Fruit fly (Drosophila melanogaster) whole organism, embryonic: Measurements from ENCODE around the gene Rab40.

ENCODE experiments used
- Abd-B ChIP-seq: fragments of 200-800 bp; sonication (Bioruptor generic); optimal IDR thresholded peaks from 2 replicates; lab custom pipeline; 2018; ENCODE audit warnings: missing biosample characterization, mild to moderate bottlenecking, missing genetic modification characterization, moderate library complexity
- CG10209 ChIP-seq: fragments of 200-800 bp; sonication (Bioruptor generic); optimal IDR thresholded peaks from 3 replicates; lab custom pipeline; 2017; ENCODE audit warnings: missing biosample characterization, mild to moderate bottlenecking, missing genetic modification characterization, missing genetic modification reagents
- CG12236 ChIP-seq: fragments of 200-800 bp; sonication (Bioruptor generic); optimal IDR thresholded peaks from 2 replicates; lab custom pipeline; 2016; ENCODE audit warnings: missing biosample characterization, missing genetic modification characterization
- CG1792 ChIP-seq: fragments of 200-800 bp; sonication (Bioruptor generic); optimal IDR thresholded peaks from 2 replicates; lab custom pipeline; 2016; ENCODE audit warnings: missing biosample characterization, missing genetic modification characterization
- CG18619 ChIP-seq: fragments of 200-800 bp; sonication (Bioruptor generic); optimal IDR thresholded peaks from 3 replicates; lab custom pipeline; 2017; ENCODE audit warnings: missing biosample characterization, mild to moderate bottlenecking, missing genetic modification characterization
- CG2875 ChIP-seq: fragments of 200-800 bp; sonication (Bioruptor generic); optimal IDR thresholded peaks from 2 replicates; lab custom pipeline; 2017; ENCODE audit warnings: missing biosample characterization, mild to moderate bottlenecking, missing genetic modification characterization, missing genetic modification reagents
- CG3281 ChIP-seq: fragments of 200-800 bp; sonication (Bioruptor generic); optimal IDR thresholded peaks from 3 replicates; lab custom pipeline; 2017; ENCODE audit warnings: missing biosample characterization, mild to moderate bottlenecking, missing genetic modification characterization
- CG4820 ChIP-seq: fragments of 200-800 bp; sonication (Bioruptor generic); optimal IDR thresholded peaks from 3 replicates; lab custom pipeline; 2016; ENCODE audit warnings: missing biosample characterization, missing genetic modification characterization
- CG7271 ChIP-seq: fragments of 200-800 bp; sonication (Bioruptor generic); optimal IDR thresholded peaks from 2 replicates; lab custom pipeline; 2018; ENCODE audit warnings: missing biosample characterization, mild to moderate bottlenecking, missing genetic modification characterization, moderate library complexity
- CG7556 ChIP-seq: fragments of 200-800 bp; sonication (Bioruptor generic); optimal IDR thresholded peaks from 2 replicates; lab custom pipeline; 2017; ENCODE audit warnings: missing biosample characterization, mild to moderate bottlenecking, missing genetic modification characterization
- CG8290 ChIP-seq, 3 experiments: fragments of 200-800 bp; sonication (Bioruptor generic); optimal IDR thresholded peaks; 2 replicates each; lab custom pipeline; 2016 to 2019; ENCODE audit warnings: missing biosample characterization in 3 of 3, missing genetic modification characterization in 3 of 3, mild to moderate bottlenecking in 2 of 3, moderate library complexity in 1 of 3
- CG9797 ChIP-seq: fragments of 200-800 bp; sonication (Bioruptor generic); optimal IDR thresholded peaks from 3 replicates; lab custom pipeline; 2018; ENCODE audit warnings: missing biosample characterization, mild to moderate bottlenecking, missing genetic modification characterization
- CG9817 ChIP-seq: fragments of 200-800 bp; sonication (Bioruptor generic); optimal IDR thresholded peaks from 2 replicates; lab custom pipeline; 2018; ENCODE audit warnings: missing biosample characterization, mild to moderate bottlenecking, missing genetic modification characterization, moderate library complexity
- Camta ChIP-seq: fragments of 200-800 bp; sonication (Bioruptor generic); optimal IDR thresholded peaks from 2 replicates; lab custom pipeline; 2016; ENCODE audit warnings: missing biosample characterization, missing genetic modification characterization
- CkIIα-i1 ChIP-seq: fragments of 200-800 bp; sonication (Bioruptor generic); IDR thresholded peaks from 2 replicates; pipeline ENCODE4 v1.3.6; 2022; ENCODE audit warnings: missing biosample characterization, missing genetic modification characterization
- CoRest ChIP-seq: fragments of 200-800 bp; sonication (Bioruptor generic); optimal IDR thresholded peaks from 3 replicates; lab custom pipeline; 2018; ENCODE audit warnings: missing biosample characterization, mild to moderate bottlenecking, missing genetic modification characterization, moderate library complexity
- HLH4C ChIP-seq: fragments of 200-800 bp; sonication (Bioruptor generic); IDR thresholded peaks from 3 replicates; pipeline ENCODE4 v1.3.6; 2022; ENCODE audit warnings: missing biosample characterization, missing genetic modification characterization; ENCODE audit not compliant: partially characterized antibody
- Hey ChIP-seq: fragments of 200-800 bp; sonication (Bioruptor generic); optimal IDR thresholded peaks from 3 replicates; lab custom pipeline; 2018; ENCODE audit warnings: missing biosample characterization, mild to moderate bottlenecking, missing genetic modification characterization
- Hr51 ChIP-seq, 2 experiments: fragments of 200-800 bp; sonication (Bioruptor generic); optimal IDR thresholded peaks; 2 replicates in 1 of 2; 3 replicates in 1 of 2; lab custom pipeline; 2016 to 2018; ENCODE audit warnings: missing biosample characterization in 2 of 2, missing genetic modification characterization in 2 of 2, mild to moderate bottlenecking in 1 of 2, moderate library complexity in 1 of 2
- Lhr ChIP-seq: fragments of 200-800 bp; sonication (Bioruptor generic); optimal IDR thresholded peaks from 3 replicates; lab custom pipeline; 2017; ENCODE audit warnings: mild to moderate bottlenecking, missing biosample characterization, missing genetic modification reagents, missing genetic modification characterization
- Lpt ChIP-seq: fragments of >200 bp; optimal IDR thresholded peaks from 2 replicates; lab custom pipeline; 2018; ENCODE audit warnings: missing biosample characterization, missing genetic modification characterization
- NK7.1 ChIP-seq: fragments of 200-800 bp; sonication (Bioruptor generic); optimal IDR thresholded peaks from 3 replicates; lab custom pipeline; 2016; ENCODE audit warnings: missing biosample characterization, missing genetic modification characterization
- Sin3A ChIP-seq: fragments of >200 bp; optimal IDR thresholded peaks from 2 replicates; lab custom pipeline; 2018
- Xrp1 ChIP-seq: fragments of 200-800 bp; sonication (Bioruptor generic); IDR thresholded peaks from 2 replicates; pipeline ENCODE4 v1.3.6; 2022; ENCODE audit warnings: missing biosample characterization, missing genetic modification characterization
- abd-A ChIP-seq: fragments of 200-800 bp; sonication (Bioruptor generic); optimal IDR thresholded peaks from 3 replicates; lab custom pipeline; 2019; ENCODE audit warnings: missing biosample characterization, mild to moderate bottlenecking, missing genetic modification characterization, moderate library complexity
- al ChIP-seq: fragments of 200-800 bp; sonication (Bioruptor generic); IDR thresholded peaks from 2 replicates; pipeline ENCODE4 v1.3.6; 2022; ENCODE audit warnings: missing biosample characterization, missing genetic modification characterization
- bowl ChIP-seq: fragments of 200-800 bp; sonication (Bioruptor generic); IDR thresholded peaks from 2 replicates; pipeline ENCODE4 v1.3.6; 2022; ENCODE audit warnings: missing biosample characterization, missing genetic modification characterization
- cato ChIP-seq: fragments of 200-800 bp; sonication (Bioruptor generic); optimal IDR thresholded peaks from 2 replicates; lab custom pipeline; 2016; ENCODE audit warnings: missing biosample characterization, missing genetic modification characterization, borderline replicate concordance
- chinmo ChIP-seq: fragments of 200-800 bp; sonication (Bioruptor generic); IDR thresholded peaks from 4 replicates; pipeline ENCODE4 v1.3.6; 2022; ENCODE audit warnings: missing biosample characterization, missing genetic modification characterization; ENCODE audit not compliant: partially characterized antibody
- ci ChIP-seq: fragments of 200-800 bp; sonication (Bioruptor generic); IDR thresholded peaks from 3 replicates; pipeline ENCODE4 v1.3.6; 2022; ENCODE audit warnings: missing biosample characterization, missing genetic modification characterization
- dpn ChIP-seq, 2 experiments: fragments of 200-800 bp; sonication (Bioruptor generic); optimal IDR thresholded peaks; 3 replicates each; lab custom pipeline; 2016; ENCODE audit warnings: missing biosample characterization in 2 of 2, missing genetic modification characterization in 2 of 2
- ewg ChIP-seq: fragments of 200-800 bp; sonication (Bioruptor generic); optimal IDR thresholded peaks from 3 replicates; lab custom pipeline; 2017; ENCODE audit warnings: mild to moderate bottlenecking, missing biosample characterization, missing genetic modification reagents, missing genetic modification characterization
- exex ChIP-seq: fragments of 200-800 bp; sonication (Bioruptor generic); optimal IDR thresholded peaks from 4 replicates; lab custom pipeline; 2018; ENCODE audit warnings: missing biosample characterization, mild to moderate bottlenecking, missing genetic modification characterization, moderate library complexity
- gcm2 ChIP-seq: fragments of 200-800 bp; sonication (Bioruptor generic); optimal IDR thresholded peaks from 2 replicates; lab custom pipeline; 2016; ENCODE audit warnings: missing biosample characterization, missing genetic modification characterization
- hkb ChIP-seq, 2 experiments: fragments of 200-800 bp in 1 of 2; fragments of >200 bp in 1 of 2; sonication (Bioruptor generic) in 1 of 2; IDR thresholded peaks in 1 of 2; optimal IDR thresholded peaks in 1 of 2; 2 replicates each; pipeline versions ENCODE4 v1.3.6 to Lab custom; 2017 to 2022; ENCODE audit warnings: missing biosample characterization in 1 of 2, missing genetic modification characterization in 1 of 2
- ind ChIP-seq: fragments of 200-800 bp; sonication (Bioruptor generic); optimal IDR thresholded peaks from 3 replicates; lab custom pipeline; 2016; ENCODE audit warnings: missing biosample characterization, missing genetic modification characterization
- jing ChIP-seq: fragments of 200-800 bp; sonication (Bioruptor generic); optimal IDR thresholded peaks from 2 replicates; lab custom pipeline; 2018; ENCODE audit warnings: missing biosample characterization, mild to moderate bottlenecking, missing genetic modification characterization
- kah ChIP-seq: fragments of 200-800 bp; sonication (Bioruptor generic); optimal IDR thresholded peaks from 2 replicates; lab custom pipeline; 2018; ENCODE audit warnings: missing biosample characterization, mild to moderate bottlenecking, missing genetic modification characterization
- klu ChIP-seq: fragments of 200-800 bp; sonication (Bioruptor generic); IDR thresholded peaks from 2 replicates; pipeline ENCODE4 v1.3.6; 2022; ENCODE audit warnings: missing biosample characterization, missing genetic modification characterization
- lilli ChIP-seq: fragments of 200-800 bp; sonication (Bioruptor generic); optimal IDR thresholded peaks from 3 replicates; lab custom pipeline; 2016; ENCODE audit warnings: missing biosample characterization, missing genetic modification characterization
- odd ChIP-seq: fragments of 200-800 bp; sonication (Bioruptor generic); optimal IDR thresholded peaks from 2 replicates; lab custom pipeline; 2017; ENCODE audit warnings: missing biosample characterization, mild to moderate bottlenecking, missing genetic modification characterization
- p53 ChIP-seq: fragments of 200-800 bp; sonication (Bioruptor generic); optimal IDR thresholded peaks from 2 replicates; lab custom pipeline; 2016; ENCODE audit warnings: missing biosample characterization, missing genetic modification characterization
- pros ChIP-seq: fragments of 200-800 bp; sonication (Bioruptor generic); optimal IDR thresholded peaks from 3 replicates; lab custom pipeline; 2019; ENCODE audit warnings: missing biosample characterization, mild to moderate bottlenecking, missing genetic modification characterization, moderate library complexity
- pum ChIP-seq: fragments of 200-800 bp; sonication (Bioruptor generic); optimal IDR thresholded peaks from 2 replicates; lab custom pipeline; 2016; ENCODE audit warnings: missing biosample characterization, missing genetic modification characterization
- run ChIP-seq: fragments of 200-800 bp; sonication (Bioruptor generic); optimal IDR thresholded peaks from 3 replicates; lab custom pipeline; 2018; ENCODE audit warnings: missing biosample characterization, mild to moderate bottlenecking, missing genetic modification characterization
- tin ChIP-seq: fragments of 200-800 bp; sonication (Bioruptor generic); optimal IDR thresholded peaks from 3 replicates; lab custom pipeline; 2016; ENCODE audit warnings: missing biosample characterization, missing genetic modification characterization
- tll ChIP-seq, 2 experiments: fragments of 200-800 bp in 1 of 2; fragments of >200 bp in 1 of 2; sonication (Bioruptor generic) in 1 of 2; optimal IDR thresholded peaks; 2 replicates each; lab custom pipeline; 2017 to 2019; ENCODE audit warnings: missing biosample characterization in 2 of 2, missing genetic modification characterization in 2 of 2, mild to moderate bottlenecking in 1 of 2, moderate library complexity in 1 of 2
- zen2 ChIP-seq: fragments of 200-800 bp; sonication (Bioruptor generic); IDR thresholded peaks from 3 replicates; pipeline ENCODE4 v1.3.6; 2022; ENCODE audit warnings: missing biosample characterization, missing genetic modification characterization; ENCODE audit not compliant: partially characterized antibody

The Rab40 gene

DNA sequence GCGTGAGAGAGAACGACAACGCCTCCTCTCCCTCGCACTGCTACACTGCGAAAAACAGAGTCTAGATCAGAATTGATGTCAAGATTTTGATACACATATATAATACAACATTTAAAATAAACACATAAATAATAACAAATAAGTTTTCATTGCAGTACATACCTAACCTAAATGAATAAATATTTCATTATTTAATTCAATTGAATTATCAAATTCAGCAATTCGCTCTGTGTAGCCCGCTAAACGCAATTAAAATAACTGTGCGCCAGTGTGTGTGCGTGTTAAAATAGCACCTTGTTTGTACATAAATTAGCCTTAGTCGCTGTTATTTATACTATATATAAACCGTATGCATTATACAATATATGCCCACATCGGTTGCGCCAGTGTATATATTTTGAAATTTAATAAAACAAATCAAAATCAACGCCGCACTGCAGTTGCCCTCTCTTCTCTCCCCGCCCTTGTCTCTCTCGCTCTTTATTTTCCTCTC is 9.4 kb upstream of the Rab40 start (continued):
- TF ChIP-seq tin (GFP tag; lab: Kevin White, UChicago) (peak; percentile 89), CG7556 (peak; percentile 95), odd (GFP tag; lab: Kevin White, UChicago) (peak; percentile 88), dpn (GFP tag; optimal IDR thresholded peaks at IDR 0.05; lab: Kevin White, UChicago) (peak; percentile 80 to 91), Hr51 (GFP tag; optimal IDR thresholded peaks at IDR 0.05; lab: Kevin White, UChicago) (peak; percentile 55 to 96), bowl (GFP tag; lab: Robert Waterston, UW) (peak; percentile 88), pum (peak; percentile 44), CG9797 (peak; percentile 4), Lhr (peak; percentile 60), CkIIα-i1 (peak; percentile 68; the same call in 1 of the 2 replicates), Sin3A (lab: Kevin White, UChicago) (no peak), gcm2 (GFP tag; lab: Kevin White, UChicago) (peak; percentile 75), CG2875 (peak; percentile 84), CG18619 (peak; percentile 93), klu (GFP tag; lab: Robert Waterston, UW) (peak; percentile 94), lilli (GFP tag; lab: Kevin White, UChicago) (peak; percentile 92), CG7271 (tag; lab: Kevin White, UChicago) (peak; percentile 59), ci (peak; percentile 91), CG8290 (GFP tag; optimal IDR thresholded peaks at IDR 0.05; lab: Kevin White, UChicago) (peak; percentile 76), CG8290 (tag; optimal IDR thresholded peaks at IDR 0.05; lab: Kevin White, UChicago) (peak; percentile 11 to 90), Abd-B (GFP tag; lab: Kevin White, UChicago) (peak; percentile 94), al (GFP tag; lab: Robert Waterston, UW) (peak; percentile 94), CG4820 (GFP tag; lab: Kevin White, UChicago) (peak; percentile 90), Xrp1 (GFP tag; lab: Robert Waterston, UW) (peak; percentile 92), Hey (tag; lab: Kevin White, UChicago) (peak; percentile 64), pros (GFP tag; lab: Kevin White, UChicago) (no peak), CoRest (tag; lab: Kevin White, UChicago) (peak; percentile 97), CG10209 (GFP tag; lab: Kevin White, UChicago) (peak; percentile 94), Camta (peak; percentile 67), hkb (optimal IDR thresholded peaks at IDR 0.05; lab: Kevin White, UChicago) (no peak), hkb (GFP tag; IDR thresholded peaks at IDR 0.05; lab: Robert Waterston, UW) (peak; percentile 96), ewg (peak; percentile 84), kah (GFP tag; lab: Kevin White, UChicago) (peak; percentile 87), p53 (GFP tag; lab: Kevin White, UChicago) (no peak), CG12236 (GFP tag; lab: Kevin White, UChicago) (no peak), CG9817 (tag; lab: Kevin White, UChicago) (peak; percentile 93), tll (GFP tag; optimal IDR thresholded peaks at IDR 0.05; lab: Kevin White, UChicago) (peak in 1 of 2 experiments; percentile 24), chinmo (GFP tag; lab: Robert Waterston, UW) (no peak), exex (peak; percentile 86), jing (GFP tag; lab: Kevin White, UChicago) (peak; percentile 81), HLH4C (no peak), ind (GFP tag; lab: Kevin White, UChicago) (peak; percentile 94), Lpt (no peak), cato (GFP tag; lab: Kevin White, UChicago) (peak; percentile 73), NK7.1 (GFP tag; lab: Kevin White, UChicago) (peak; percentile 45), CG1792 (peak; percentile 12), run (tag; lab: Kevin White, UChicago) (peak; percentile 91), zen2 (GFP tag; lab: Robert Waterston, UW) (no peak), abd-A (tag; lab: Kevin White, UChicago) (peak; percentile 83), CG3281 (GFP tag; lab: Kevin White, UChicago) (peak; percentile 96)
